Fruit fly (Drosophila melanogaster) whole organism, embryonic: Measurements from ENCODE around the gene eIF3d2.

Experiments used
- ATbp ChIP-seq: fragments of 200-800 bp; sonication (Bioruptor generic); optimal IDR thresholded peaks from 2 replicates; lab custom pipeline; 2017; ENCODE audit warnings: missing biosample characterization, mild to moderate bottlenecking, missing genetic modification characterization, missing genetic modification reagents
- Abd-B ChIP-seq: fragments of 200-800 bp; sonication (Bioruptor generic); optimal IDR thresholded peaks from 2 replicates; lab custom pipeline; 2018; ENCODE audit warnings: missing biosample characterization, mild to moderate bottlenecking, missing genetic modification characterization, moderate library complexity
- Atf-2 ChIP-seq: fragments of 200-800 bp; sonication (Bioruptor generic); optimal IDR thresholded peaks from 2 replicates; lab custom pipeline; 2016; ENCODE audit warnings: missing biosample characterization, missing genetic modification characterization
- Bgb ChIP-seq: fragments of 200-800 bp; sonication (Bioruptor generic); IDR thresholded peaks from 2 replicates; pipeline ENCODE4 v1.3.6; 2022; ENCODE audit warnings: missing biosample characterization, missing genetic modification characterization; ENCODE audit not compliant: partially characterized antibody
- Blimp-1 ChIP-seq: fragments of 200-800 bp; sonication (Bioruptor generic); optimal IDR thresholded peaks from 3 replicates; lab custom pipeline; 2018; ENCODE audit warnings: missing biosample characterization, missing genetic modification characterization, mild to moderate bottlenecking, moderate library complexity, missing genetic modification reagents
- CG12299 ChIP-seq: fragments of 200-800 bp; sonication (Bioruptor generic); optimal IDR thresholded peaks from 2 replicates; lab custom pipeline; 2018; ENCODE audit warnings: missing biosample characterization, mild to moderate bottlenecking, missing genetic modification characterization
- CG13296 ChIP-seq: fragments of 200-800 bp; sonication (Bioruptor generic); optimal IDR thresholded peaks from 3 replicates; lab custom pipeline; 2018; ENCODE audit warnings: missing biosample characterization, mild to moderate bottlenecking, missing genetic modification characterization
- CG16815 ChIP-seq: fragments of 200-800 bp; sonication (Bioruptor generic); optimal IDR thresholded peaks from 3 replicates; lab custom pipeline; 2017; ENCODE audit warnings: missing biosample characterization, mild to moderate bottlenecking, missing genetic modification characterization
- CG2678 ChIP-seq: fragments of 200-800 bp; sonication (Bioruptor generic); optimal IDR thresholded peaks from 3 replicates; lab custom pipeline; 2019; ENCODE audit warnings: missing biosample characterization, mild to moderate bottlenecking, missing genetic modification characterization, moderate library complexity
- CG31224 ChIP-seq: fragments of 200-800 bp; sonication (Bioruptor generic); IDR thresholded peaks from 2 replicates; pipeline ENCODE4 v1.3.6; 2022; ENCODE audit warnings: missing biosample characterization, missing genetic modification characterization
- CG43689 ChIP-seq: fragments of 200-800 bp; sonication (Bioruptor generic); IDR thresholded peaks from 2 replicates; pipeline ENCODE4 v1.3.6; 2022; ENCODE audit warnings: missing biosample characterization, missing genetic modification characterization
- CG5953 ChIP-seq: fragments of 200-800 bp; sonication (Bioruptor generic); IDR thresholded peaks from 2 replicates; pipeline ENCODE4 v1.3.6; 2022; ENCODE audit warnings: missing biosample characterization, missing genetic modification characterization
- CG6254 ChIP-seq: fragments of 200-800 bp; sonication (Bioruptor generic); optimal IDR thresholded peaks from 3 replicates; lab custom pipeline; 2017; ENCODE audit warnings: mild to moderate bottlenecking, missing biosample characterization, missing genetic modification reagents, missing genetic modification characterization
- CG6854 ChIP-seq: fragments of 200-800 bp; sonication (Bioruptor generic); optimal IDR thresholded peaks from 3 replicates; lab custom pipeline; 2017; ENCODE audit warnings: missing biosample characterization, mild to moderate bottlenecking, missing genetic modification characterization
- CG7357 ChIP-seq: fragments of 200-800 bp; sonication (Bioruptor generic); IDR thresholded peaks from 3 replicates; pipeline ENCODE4 v1.3.6; 2022; ENCODE audit warnings: missing biosample characterization, missing genetic modification characterization
- Dek ChIP-seq: fragments of 200-800 bp; sonication (Bioruptor generic); optimal IDR thresholded peaks from 3 replicates; lab custom pipeline; 2019; ENCODE audit warnings: missing biosample characterization, mild to moderate bottlenecking, missing genetic modification characterization, moderate library complexity
- Doc2 ChIP-seq: fragments of 200-800 bp; sonication (Bioruptor generic); IDR thresholded peaks from 2 replicates; pipeline ENCODE4 v1.3.6; 2022; ENCODE audit warnings: missing biosample characterization, missing genetic modification characterization
- Elba2 ChIP-seq: fragments of 200-800 bp; sonication (Bioruptor generic); optimal IDR thresholded peaks from 3 replicates; lab custom pipeline; 2016; ENCODE audit warnings: missing biosample characterization, missing genetic modification characterization
- HmgD ChIP-seq: fragments of 200-800 bp; sonication (Bioruptor generic); optimal IDR thresholded peaks from 3 replicates; lab custom pipeline; 2016; ENCODE audit warnings: missing biosample characterization, missing genetic modification characterization
- Hmx ChIP-seq: fragments of 200-800 bp; sonication (Bioruptor generic); optimal IDR thresholded peaks from 2 replicates; lab custom pipeline; 2016; ENCODE audit warnings: missing biosample characterization, missing genetic modification characterization
- Lpt ChIP-seq: fragments of >200 bp; optimal IDR thresholded peaks from 2 replicates; lab custom pipeline; 2018; ENCODE audit warnings: missing biosample characterization, missing genetic modification characterization
- Nf-YB ChIP-seq: fragments of 200-800 bp; sonication (Bioruptor generic); optimal IDR thresholded peaks from 3 replicates; lab custom pipeline; 2019; ENCODE audit warnings: missing biosample characterization, mild to moderate bottlenecking, missing genetic modification characterization, moderate library complexity
- Nf-YC ChIP-seq: fragments of 200-800 bp; optimal IDR thresholded peaks from 3 replicates; lab custom pipeline; 2019; ENCODE audit warnings: missing biosample characterization, mild to moderate bottlenecking, missing genetic modification characterization, moderate library complexity
- NfI ChIP-seq: fragments of 200-800 bp; sonication (Bioruptor generic); optimal IDR thresholded peaks from 3 replicates; lab custom pipeline; 2018; ENCODE audit warnings: missing biosample characterization, mild to moderate bottlenecking, missing genetic modification characterization, moderate library complexity
- Optix ChIP-seq: fragments of 200-800 bp; sonication (Bioruptor generic); IDR thresholded peaks from 3 replicates; pipeline ENCODE4 v1.3.6; 2022; ENCODE audit warnings: missing biosample characterization, missing genetic modification characterization
- Scr ChIP-seq: fragments of 200-800 bp; sonication (Bioruptor generic); IDR thresholded peaks from 2 replicates; pipeline ENCODE4 v1.3.6; 2022; ENCODE audit warnings: missing biosample characterization, missing genetic modification characterization; ENCODE audit not compliant: partially characterized antibody
- Side ChIP-seq: fragments of 200-800 bp; sonication (Bioruptor generic); optimal IDR thresholded peaks from 2 replicates; lab custom pipeline; 2016; ENCODE audit warnings: missing biosample characterization, missing genetic modification characterization
- Taf1 ChIP-seq: fragments of 200-800 bp; sonication (Bioruptor generic); IDR thresholded peaks from 2 replicates; pipeline ENCODE4 v1.3.6; 2022; ENCODE audit warnings: missing biosample characterization, missing genetic modification characterization
- ara ChIP-seq: fragments of 200-800 bp; sonication (Bioruptor generic); IDR thresholded peaks from 2 replicates; pipeline ENCODE4 v1.3.6; 2022; ENCODE audit warnings: missing biosample characterization, missing genetic modification characterization
- ase ChIP-seq: fragments of 200-800 bp; sonication (Bioruptor generic); IDR thresholded peaks from 3 replicates; pipeline ENCODE4 v1.3.6; 2022; ENCODE audit warnings: missing biosample characterization, missing genetic modification characterization
- br ChIP-seq: fragments of >200 bp; optimal IDR thresholded peaks from 2 replicates; lab custom pipeline; 2017
- btn ChIP-seq: fragments of 200-800 bp; sonication (Bioruptor generic); optimal IDR thresholded peaks from 2 replicates; lab custom pipeline; 2016; ENCODE audit warnings: missing biosample characterization, missing genetic modification characterization
- cas ChIP-seq: fragments of 200-800 bp; sonication (Bioruptor generic); IDR thresholded peaks from 2 replicates; pipeline ENCODE4 v1.3.6; 2022; ENCODE audit warnings: missing biosample characterization, missing genetic modification characterization
- chinmo ChIP-seq: fragments of 200-800 bp; sonication (Bioruptor generic); IDR thresholded peaks from 4 replicates; pipeline ENCODE4 v1.3.6; 2022; ENCODE audit warnings: missing biosample characterization, missing genetic modification characterization; ENCODE audit not compliant: partially characterized antibody
- ci ChIP-seq: fragments of 200-800 bp; sonication (Bioruptor generic); IDR thresholded peaks from 3 replicates; pipeline ENCODE4 v1.3.6; 2022; ENCODE audit warnings: missing biosample characterization, missing genetic modification characterization
- cwo ChIP-seq: fragments of 200-800 bp; sonication (Bioruptor generic); optimal IDR thresholded peaks from 3 replicates; lab custom pipeline; 2017; ENCODE audit warnings: missing biosample characterization, missing genetic modification characterization, mild to moderate bottlenecking, moderate library complexity, missing genetic modification reagents
- esg ChIP-seq: fragments of 200-800 bp; sonication (Bioruptor generic); conservative IDR thresholded peaks from 2 replicates; pipeline ENCODE4 v1.3.6; 2022; ENCODE audit warnings: missing biosample characterization, missing genetic modification characterization
- h ChIP-seq: fragments of >200 bp; optimal IDR thresholded peaks from 2 replicates; lab custom pipeline; 2017
- jigr1 ChIP-seq: fragments of 200-800 bp; sonication (Bioruptor generic); IDR thresholded peaks from 3 replicates; pipeline ENCODE4 v1.3.6; 2022; ENCODE audit warnings: missing biosample characterization, missing genetic modification characterization
- jumu ChIP-seq: fragments of 200-800 bp; sonication (Bioruptor generic); optimal IDR thresholded peaks from 3 replicates; lab custom pipeline; 2016; ENCODE audit warnings: missing biosample characterization, missing genetic modification characterization
- mam ChIP-seq: fragments of 200-800 bp; sonication (Bioruptor generic); optimal IDR thresholded peaks from 3 replicates; lab custom pipeline; 2016; ENCODE audit warnings: missing biosample characterization, missing genetic modification characterization
- oc ChIP-seq: fragments of 200-800 bp; sonication (Bioruptor generic); optimal IDR thresholded peaks from 2 replicates; lab custom pipeline; 2018; ENCODE audit warnings: missing biosample characterization, mild to moderate bottlenecking, missing genetic modification characterization, moderate library complexity
- onecut ChIP-seq: fragments of 200-800 bp; sonication (Bioruptor generic); IDR thresholded peaks from 2 replicates; pipeline ENCODE4 v1.3.6; 2022; ENCODE audit warnings: missing biosample characterization, missing genetic modification characterization
- row ChIP-seq: fragments of 200-800 bp; sonication (Bioruptor generic); IDR thresholded peaks from 3 replicates; pipeline ENCODE4 v1.3.6; 2022; ENCODE audit warnings: missing biosample characterization, missing genetic modification characterization
- scrt ChIP-seq: fragments of 200-800 bp; sonication (Bioruptor generic); optimal IDR thresholded peaks from 2 replicates; lab custom pipeline; 2018; ENCODE audit warnings: missing biosample characterization, mild to moderate bottlenecking, missing genetic modification characterization, moderate library complexity
- sisA ChIP-seq: fragments of 200-800 bp; sonication (Bioruptor generic); IDR thresholded peaks from 2 replicates; pipeline ENCODE4 v1.3.6; 2022; ENCODE audit warnings: missing biosample characterization, missing genetic modification characterization
- sug ChIP-seq: fragments of 200-800 bp; optimal IDR thresholded peaks from 2 replicates; lab custom pipeline; 2019; ENCODE audit warnings: missing biosample characterization, mild to moderate bottlenecking, missing genetic modification characterization, moderate library complexity
- tll ChIP-seq, 2 experiments: fragments of 200-800 bp in 1 of 2; fragments of >200 bp in 1 of 2; sonication (Bioruptor generic) in 1 of 2; optimal IDR thresholded peaks; 2 replicates each; lab custom pipeline; 2017 to 2019; ENCODE audit warnings: missing biosample characterization in 2 of 2, missing genetic modification characterization in 2 of 2, mild to moderate bottlenecking in 1 of 2, moderate library complexity in 1 of 2
- toy ChIP-seq: fragments of 200-800 bp; sonication (Bioruptor generic); IDR thresholded peaks from 2 replicates; pipeline ENCODE4 v1.3.6; 2022; ENCODE audit warnings: missing biosample characterization, missing genetic modification characterization
- trem ChIP-seq: fragments of 200-800 bp; optimal IDR thresholded peaks from 3 replicates; lab custom pipeline; 2019; ENCODE audit warnings: missing biosample characterization, mild to moderate bottlenecking, missing genetic modification characterization, moderate library complexity
- wdn ChIP-seq: fragments of 200-800 bp; sonication (Bioruptor generic); IDR thresholded peaks from 2 replicates; pipeline ENCODE4 v1.3.6; 2022; ENCODE audit warnings: missing biosample characterization, missing genetic modification characterization

eIF3d2 gene

DNA sequence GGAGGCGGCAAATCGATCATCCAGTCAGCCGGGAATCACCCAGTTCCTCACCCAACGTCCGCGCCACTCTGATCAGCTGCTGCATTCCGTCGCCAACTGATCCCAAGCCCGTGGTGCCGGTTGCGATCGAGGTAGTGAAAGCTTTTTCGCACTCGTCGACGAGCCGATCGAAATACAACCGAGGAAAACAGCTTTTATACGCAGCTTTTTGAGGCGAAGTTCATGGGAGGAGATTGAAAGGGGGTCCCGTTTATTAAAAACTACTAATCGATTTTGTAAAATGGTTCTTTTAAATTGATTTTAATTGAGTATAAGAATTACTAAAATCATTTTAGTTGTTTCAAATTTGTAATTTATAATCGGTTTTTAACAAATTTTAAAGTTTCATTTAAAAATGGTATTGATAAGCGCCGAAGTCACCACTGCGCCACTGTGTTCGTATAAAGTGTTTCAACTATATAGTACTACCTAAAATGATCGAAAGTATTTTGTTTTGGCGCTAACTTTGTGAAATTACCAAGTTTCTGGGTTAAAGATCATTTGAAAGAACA is 26.6 kb upstream of the eIF3d2 start, which contains the start of gene CG4860 (continued):
- TF ChIP-seq Scr (GFP tag; lab: Robert Waterston, UW) (no peak), Hmx (peak; percentile 80), onecut (GFP tag; lab: Robert Waterston, UW) (peak; percentile 64), sisA (GFP tag; lab: Robert Waterston, UW) (peak; percentile 74), Atf-2 (GFP tag; lab: Kevin White, UChicago) (peak; percentile 60), jigr1 (peak; percentile 54; the same call in 1 of the 3 replicates), Elba2 (GFP tag; lab: Kevin White, UChicago) (no peak), Doc2 (GFP tag; lab: Robert Waterston, UW) (no peak; the same call in 1 of the 2 replicates), HmgD (peak; percentile 59), cas (peak; percentile 81), trem (tag; lab: Kevin White, UChicago) (peak; percentile 13), Blimp-1 (peak; percentile 83), CG7357 (GFP tag; lab: Robert Waterston, UW) (peak; percentile 71), ci (peak; percentile 87), ase (GFP tag; lab: Robert Waterston, UW) (peak; percentile 86; the same call in 2 of the 3 replicates), Lpt (no peak), cwo (GFP tag; lab: Kevin White, UChicago) (peak; percentile 80), CG31224 (peak; percentile 80), toy (GFP tag; lab: Robert Waterston, UW) (peak; percentile 26; the same call in 1 of the 2 replicates), Side (GFP tag; lab: Kevin White, UChicago) (peak; percentile 86), CG2678 (peak; percentile 91), h (lab: Kevin White, UChicago) (no peak), ATbp (GFP tag; lab: Kevin White, UChicago) (peak; percentile 82), Optix (peak; percentile 50; the same call in 2 of the 3 replicates), NfI (GFP tag; lab: Kevin White, UChicago) (peak; percentile 89), CG13296 (GFP tag; lab: Kevin White, UChicago) (peak; percentile 84), Abd-B (GFP tag; lab: Kevin White, UChicago) (peak; percentile 81), Nf-YC (tag; lab: Kevin White, UChicago) (peak; percentile 78), wdn (GFP tag; lab: Robert Waterston, UW) (peak; percentile 46; the same call in 1 of the 2 replicates), br (lab: Kevin White, UChicago) (no peak), Nf-YB (peak; percentile 56), CG12299 (peak; percentile 84), CG6854 (GFP tag; lab: Kevin White, UChicago) (peak; percentile 62), ara (peak; percentile 79), scrt (peak; percentile 71), chinmo (GFP tag; lab: Robert Waterston, UW) (no peak), jumu (GFP tag; lab: Kevin White, UChicago) (peak; percentile 85), Dek (tag; lab: Kevin White, UChicago) (peak; percentile 90), tll (GFP tag; optimal IDR thresholded peaks at IDR 0.05; lab: Kevin White, UChicago) (no peak), CG16815 (GFP tag; lab: Kevin White, UChicago) (peak; percentile 64), esg (peak; percentile 79), row (GFP tag; lab: Robert Waterston, UW) (peak; percentile 90), sug (tag; lab: Kevin White, UChicago) (peak; percentile 86), oc (tag; lab: Kevin White, UChicago) (no peak), mam (GFP tag; lab: Kevin White, UChicago) (peak; percentile 93), CG5953 (peak; percentile 80), CG43689 (peak; percentile 63), btn (GFP tag; lab: Kevin White, UChicago) (peak; percentile 61), Bgb (GFP tag; lab: Robert Waterston, UW) (no peak), Taf1 (GFP tag; lab: Robert Waterston, UW) (peak; percentile 71; the same call in 1 of the 2 replicates), CG6254 (GFP tag; lab: Kevin White, UChicago) (peak; percentile 59)
